Fruit fly (Drosophila melanogaster): ENCODE data around the gene psd.

psd gene

DNA sequence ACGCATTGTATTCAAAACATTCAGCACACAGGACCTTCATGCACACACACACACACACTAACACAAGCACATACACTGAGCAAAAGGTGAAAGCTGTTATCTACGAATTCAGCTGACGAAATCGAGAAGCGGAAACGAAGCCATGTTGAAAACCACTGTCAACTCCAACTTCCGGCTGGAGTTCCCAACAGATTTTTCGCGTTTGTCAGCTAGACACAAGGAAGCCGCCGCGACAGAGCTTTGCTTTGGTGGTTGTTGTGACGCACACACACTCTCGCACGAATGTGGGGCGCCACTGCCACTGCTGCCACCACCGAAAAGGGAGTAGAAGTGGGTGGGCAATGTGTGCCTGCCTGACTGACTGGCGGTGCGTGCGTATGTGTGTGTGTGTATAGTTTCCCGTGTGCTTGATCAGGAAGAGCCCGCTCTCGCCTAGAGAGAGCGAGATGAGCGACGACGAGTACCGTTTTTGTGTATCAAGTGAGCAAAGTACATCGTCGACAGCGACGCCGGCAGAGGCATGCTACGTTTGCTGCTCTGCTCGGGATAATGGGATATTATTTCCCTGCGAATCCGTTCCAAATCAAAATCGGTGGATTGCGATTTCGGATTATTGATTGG, 33.0 kb upstream of the psd start (continued):
- TF ChIP-seq CG15514 (GFP tag; optimal IDR thresholded peaks at IDR 0.05) (peak; percentile 66), tup (GFP tag; optimal IDR thresholded peaks at IDR 0.05) (no peak), croc (GFP tag; conservative IDR thresholded peaks at IDR 0.05) (no peak), CG13424 (tag; optimal IDR thresholded peaks at IDR 0.05) (peak; percentile 11), CG11247 (GFP tag; IDR thresholded peaks at IDR 0.05) (no peak), CG17568 (GFP tag; optimal IDR thresholded peaks at IDR 0.05) (no peak), Ets97D (GFP tag; optimal IDR thresholded peaks at IDR 0.05) (peak; percentile 97), stc (GFP tag; IDR thresholded peaks at IDR 0.05) (no peak), CG9817 (tag; optimal IDR thresholded peaks at IDR 0.05) (no peak), Dbx (GFP tag; IDR thresholded peaks at IDR 0.05) (peak; percentile 32; the same call in 1 of the 3 replicates), slbo (GFP tag; IDR thresholded peaks at IDR 0.05) (no peak), CG32767 (GFP tag; IDR thresholded peaks at IDR 0.05) (peak; percentile 52), Drgx (GFP tag; IDR thresholded peaks at IDR 0.05) (no peak), ara (GFP tag; IDR thresholded peaks at IDR 0.05) (no peak), Taf1 (GFP tag; IDR thresholded peaks at IDR 0.05) (no peak), CG18619 (GFP tag; optimal IDR thresholded peaks at IDR 0.05) (peak; percentile 57), CG1832 (GFP tag; optimal IDR thresholded peaks at IDR 0.05) (no peak), Sin3A (optimal IDR thresholded peaks at IDR 0.05) (no peak), gcm2 (GFP tag; optimal IDR thresholded peaks at IDR 0.05) (no peak), nom (GFP tag; optimal IDR thresholded peaks at IDR 0.05) (peak; percentile 79), exex (tag; optimal IDR thresholded peaks at IDR 0.05) (peak; percentile 4), peb (GFP tag; IDR thresholded peaks at IDR 0.05) (no peak), jing (GFP tag; optimal IDR thresholded peaks at IDR 0.05) (no peak), sd (tag; optimal IDR thresholded peaks at IDR 0.05) (no peak), hbn (GFP tag; IDR thresholded peaks at IDR 0.05; ENCODE audit: partially characterized antibody) (no peak), fd102C (GFP tag; optimal IDR thresholded peaks at IDR 0.05) (peak; percentile 13), jumu (GFP tag; optimal IDR thresholded peaks at IDR 0.05) (no peak), CG13287 (GFP tag; IDR thresholded peaks at IDR 0.05; ENCODE audit: partially characterized antibody) (no peak), luna (GFP tag; optimal IDR thresholded peaks at IDR 0.05) (no peak), Bgb (GFP tag; IDR thresholded peaks at IDR 0.05; ENCODE audit: partially characterized antibody) (no peak)

DNA sequence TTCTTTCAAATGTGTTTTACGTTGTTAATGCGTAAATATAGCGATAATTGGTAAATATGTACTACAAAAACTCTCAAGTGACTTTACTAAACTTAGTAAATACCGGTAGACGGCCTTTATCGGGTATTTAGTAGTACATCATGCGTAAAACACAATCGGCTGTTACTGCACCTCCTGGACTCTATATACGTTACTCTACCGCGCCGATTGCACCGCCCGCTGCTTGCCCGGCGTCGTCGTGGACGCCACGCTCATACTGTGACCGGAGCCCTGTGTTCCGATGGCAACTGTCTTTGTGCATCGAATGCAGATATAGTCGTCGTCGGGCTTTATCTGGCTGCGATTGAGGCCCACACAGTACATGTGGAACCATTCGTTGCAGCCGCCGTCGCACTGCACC, 25.7 kb upstream of the psd start:
- no peak for TF ChIP-seq CG16813 (GFP tag; IDR thresholded peaks at IDR 0.05; ENCODE audit: partially characterized antibody)
- no peak for TF ChIP-seq Dbx (GFP tag; IDR thresholded peaks at IDR 0.05)
- TF ChIP-seq Ada2b (GFP tag; IDR thresholded peaks at IDR 0.05): no peak
- no peak for TF ChIP-seq Spps (tag; optimal IDR thresholded peaks at IDR 0.05)
- TF ChIP-seq nom (GFP tag; optimal IDR thresholded peaks at IDR 0.05): peak; percentile 58
- 0 out of 3 replicates have a peak, but pooled peaks have one; percentile 31 for TF ChIP-seq CG7963 (GFP tag; IDR thresholded peaks at IDR 0.05; ENCODE audit: partially characterized antibody)

DNA sequence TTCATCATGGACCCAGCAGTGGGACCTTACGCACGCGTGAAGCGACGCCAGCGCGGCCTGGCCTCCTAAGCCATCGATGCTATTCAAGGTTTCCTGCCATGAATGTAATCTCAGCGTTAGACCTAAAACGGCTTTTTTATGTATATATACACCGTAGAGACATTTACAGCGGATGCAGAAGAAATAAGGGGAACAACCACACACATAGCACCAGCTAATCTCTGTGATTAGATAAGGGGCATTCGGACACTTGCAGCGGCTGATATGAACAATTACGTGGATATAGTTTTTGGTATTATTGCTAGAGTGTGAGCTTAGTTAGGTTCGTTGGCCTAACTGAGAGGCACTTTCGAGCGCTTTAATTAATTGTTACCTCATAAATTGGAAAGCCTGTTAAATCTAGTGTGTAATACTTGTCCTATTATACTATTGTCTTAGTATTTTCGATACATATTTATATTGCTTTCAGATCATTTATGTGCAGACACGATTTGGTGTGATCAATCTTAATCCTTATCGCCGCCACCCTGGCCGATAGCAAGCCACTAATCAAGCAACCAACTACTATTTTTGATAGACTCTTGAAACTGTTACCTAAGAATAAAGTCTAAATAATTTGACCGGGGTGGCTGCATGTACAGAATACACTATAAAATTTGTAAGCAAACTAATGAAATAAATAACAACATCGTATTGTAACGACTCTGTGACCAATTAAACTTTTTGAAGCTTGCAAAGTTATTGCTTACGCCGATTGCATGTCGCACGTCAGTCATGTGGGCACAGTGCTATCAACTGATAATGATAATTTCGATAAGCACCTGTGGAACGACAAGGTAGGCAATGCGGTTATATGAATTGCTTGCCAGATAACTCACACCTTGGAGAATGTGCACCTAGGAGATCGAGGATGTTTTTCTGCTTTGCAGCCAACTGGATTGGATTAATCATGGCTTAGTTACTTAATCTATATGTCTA, 23.7 kb upstream of the psd start:
- TF ChIP-seq CG43689 (GFP tag; IDR thresholded peaks at IDR 0.05): no peak
- peak; percentile 40 for TF ChIP-seq sug (tag; optimal IDR thresholded peaks at IDR 0.05)
- no peak for TF ChIP-seq CG10274 (GFP tag; optimal IDR thresholded peaks at IDR 0.05)
- no peak for TF ChIP-seq CG7556 (GFP tag; optimal IDR thresholded peaks at IDR 0.05)
- TF ChIP-seq CG17912 (GFP tag; optimal IDR thresholded peaks at IDR 0.05): no peak
- TF ChIP-seq ara (GFP tag; IDR thresholded peaks at IDR 0.05): 0 out of 2 replicates have a peak, but pooled peaks have one; percentile 31
- TF ChIP-seq vnd (GFP tag; IDR thresholded peaks at IDR 0.05; ENCODE audit: partially characterized antibody): no peak
- TF ChIP-seq lilli (GFP tag; optimal IDR thresholded peaks at IDR 0.05): no peak
- no peak for TF ChIP-seq CG1602 (GFP tag; optimal IDR thresholded peaks at IDR 0.05)
- no peak for TF ChIP-seq CG17361 (GFP tag; IDR thresholded peaks at IDR 0.05)
- no peak for TF ChIP-seq CG17385 (GFP tag; optimal IDR thresholded peaks at IDR 0.05)
- TF ChIP-seq ftz-f1 (GFP tag; optimal IDR thresholded peaks at IDR 0.05): no peak
- TF ChIP-seq Hsf (GFP tag; optimal IDR thresholded peaks at IDR 0.05): no peak
- peak in 1 of 2 experiments; percentile 68 for TF ChIP-seq Pdp1 (GFP tag; optimal IDR thresholded peaks at IDR 0.05)

Measured in whole organism, embryonic.